Fruit fly (Drosophila melanogaster) whole organism, embryonic: ENCODE measurements around the gene CG32040.

Experiments
- Bgb ChIP-seq: fragments of 200-800 bp; sonication (Bioruptor generic); IDR thresholded peaks from 2 replicates; pipeline ENCODE4 v1.3.6; 2022; ENCODE audit warnings: missing biosample characterization, missing genetic modification characterization; ENCODE audit not compliant: partially characterized antibody
- CG12299 ChIP-seq: fragments of 200-800 bp; sonication (Bioruptor generic); optimal IDR thresholded peaks from 2 replicates; lab custom pipeline; 2018; ENCODE audit warnings: missing biosample characterization, mild to moderate bottlenecking, missing genetic modification characterization
- CG13296 ChIP-seq: fragments of 200-800 bp; sonication (Bioruptor generic); optimal IDR thresholded peaks from 3 replicates; lab custom pipeline; 2018; ENCODE audit warnings: missing biosample characterization, mild to moderate bottlenecking, missing genetic modification characterization
- CG17385 ChIP-seq: fragments of 200-800 bp; sonication (Bioruptor generic); optimal IDR thresholded peaks from 3 replicates; lab custom pipeline; 2018; ENCODE audit warnings: missing biosample characterization, mild to moderate bottlenecking, missing genetic modification characterization
- CG18476 ChIP-seq: fragments of 200-800 bp; sonication (Bioruptor generic); optimal IDR thresholded peaks from 2 replicates; lab custom pipeline; 2016; ENCODE audit warnings: missing biosample characterization, mild to moderate bottlenecking, missing genetic modification characterization
- CG18764 ChIP-seq: fragments of 200-800 bp; sonication (Bioruptor generic); optimal IDR thresholded peaks from 3 replicates; lab custom pipeline; 2016; ENCODE audit warnings: missing biosample characterization, missing genetic modification characterization
- CG30403 ChIP-seq: fragments of 200-800 bp; sonication (Bioruptor generic); optimal IDR thresholded peaks from 3 replicates; lab custom pipeline; 2016; ENCODE audit warnings: missing biosample characterization, missing genetic modification characterization
- CG32532 ChIP-seq: fragments of 200-800 bp; sonication (Bioruptor generic); IDR thresholded peaks from 2 replicates; pipeline ENCODE4 v1.3.6; 2022; ENCODE audit warnings: missing biosample characterization, missing genetic modification characterization
- CG34224 ChIP-seq: fragments of 200-800 bp; sonication (Bioruptor generic); IDR thresholded peaks from 3 replicates; pipeline ENCODE4 v1.3.6; 2022; ENCODE audit warnings: missing biosample characterization, missing genetic modification characterization; ENCODE audit not compliant: partially characterized antibody
- CG34422 ChIP-seq: fragments of 200-800 bp; sonication (Bioruptor generic); IDR thresholded peaks from 3 replicates; pipeline ENCODE4 v1.3.6; 2022; ENCODE audit warnings: missing biosample characterization, missing genetic modification characterization
- CG3838 ChIP-seq: fragments of 200-800 bp; sonication (Bioruptor generic); optimal IDR thresholded peaks from 3 replicates; lab custom pipeline; 2016; ENCODE audit warnings: missing biosample characterization, missing genetic modification characterization
- CG6813 ChIP-seq: fragments of 200-800 bp; sonication (Bioruptor generic); optimal IDR thresholded peaks from 2 replicates; lab custom pipeline; 2017; ENCODE audit warnings: missing biosample characterization, missing genetic modification characterization, mild to moderate bottlenecking, moderate library complexity, missing genetic modification reagents
- CG6854 ChIP-seq: fragments of 200-800 bp; sonication (Bioruptor generic); optimal IDR thresholded peaks from 3 replicates; lab custom pipeline; 2017; ENCODE audit warnings: missing biosample characterization, mild to moderate bottlenecking, missing genetic modification characterization
- CG8388 ChIP-seq: fragments of 200-800 bp; sonication (Bioruptor generic); optimal IDR thresholded peaks from 2 replicates; lab custom pipeline; 2019; ENCODE audit warnings: missing biosample characterization, mild to moderate bottlenecking, missing genetic modification characterization, moderate library complexity
- CG8944 ChIP-seq: fragments of 200-800 bp; sonication (Bioruptor generic); optimal IDR thresholded peaks from 3 replicates; lab custom pipeline; 2016; ENCODE audit warnings: missing biosample characterization, missing genetic modification characterization
- H15 ChIP-seq: fragments of 200-800 bp; sonication (Bioruptor generic); IDR thresholded peaks from 3 replicates; pipeline ENCODE4 v1.3.6; 2022; ENCODE audit warnings: missing biosample characterization, missing genetic modification characterization
- HLH3B ChIP-seq: fragments of 200-800 bp; sonication (Bioruptor generic); IDR thresholded peaks from 2 replicates; pipeline ENCODE4 v1.3.6; 2022; ENCODE audit warnings: missing biosample characterization, missing genetic modification characterization
- HLH4C ChIP-seq: fragments of 200-800 bp; sonication (Bioruptor generic); IDR thresholded peaks from 3 replicates; pipeline ENCODE4 v1.3.6; 2022; ENCODE audit warnings: missing biosample characterization, missing genetic modification characterization; ENCODE audit not compliant: partially characterized antibody
- MTF-1 ChIP-seq: fragments of 200-800 bp; sonication (Bioruptor generic); optimal IDR thresholded peaks from 2 replicates; lab custom pipeline; 2018; ENCODE audit warnings: missing biosample characterization, mild to moderate bottlenecking, missing genetic modification characterization, borderline replicate concordance
- Med ChIP-seq: fragments of 200-800 bp; sonication (Bioruptor generic); peaks from one replicate; lab custom pipeline; 2016; ENCODE audit warnings: missing biosample characterization, missing genetic modification characterization, mild to moderate bottlenecking, inconsistent platforms, moderate library complexity
- Nf-YA ChIP-seq: fragments of 200-800 bp; sonication (Bioruptor generic); IDR thresholded peaks from 2 replicates; pipeline ENCODE4 v1.3.6; 2022; ENCODE audit warnings: missing biosample characterization, missing genetic modification characterization
- Ptx1 ChIP-seq: fragments of 200-800 bp; sonication (Bioruptor generic); IDR thresholded peaks from 2 replicates; pipeline ENCODE4 v1.3.6; 2022; ENCODE audit warnings: missing biosample characterization, missing genetic modification characterization
- Scr ChIP-seq: fragments of 200-800 bp; sonication (Bioruptor generic); IDR thresholded peaks from 2 replicates; pipeline ENCODE4 v1.3.6; 2022; ENCODE audit warnings: missing biosample characterization, missing genetic modification characterization; ENCODE audit not compliant: partially characterized antibody
- Sox100B ChIP-seq: fragments of 200-800 bp; sonication (Bioruptor generic); optimal IDR thresholded peaks from 3 replicates; lab custom pipeline; 2018; ENCODE audit warnings: missing biosample characterization, mild to moderate bottlenecking, missing genetic modification characterization
- Usf ChIP-seq: fragments of 200-800 bp; sonication (Bioruptor generic); optimal IDR thresholded peaks from 2 replicates; lab custom pipeline; 2017; ENCODE audit warnings: missing genotype, missing biosample characterization, missing genetic modification characterization
- Xrp1 ChIP-seq: fragments of 200-800 bp; sonication (Bioruptor generic); IDR thresholded peaks from 2 replicates; pipeline ENCODE4 v1.3.6; 2022; ENCODE audit warnings: missing biosample characterization, missing genetic modification characterization
- YL-1 ChIP-seq: fragments of 200-800 bp; sonication (Bioruptor generic); optimal IDR thresholded peaks from 3 replicates; lab custom pipeline; 2017; ENCODE audit warnings: missing biosample characterization, mild to moderate bottlenecking, missing genetic modification characterization
- ash1 ChIP-seq: fragments of 200-800 bp; sonication (Bioruptor generic); optimal IDR thresholded peaks from 2 replicates; lab custom pipeline; 2018; ENCODE audit warnings: missing biosample characterization, mild to moderate bottlenecking, missing genetic modification characterization
- ci ChIP-seq: fragments of 200-800 bp; sonication (Bioruptor generic); IDR thresholded peaks from 3 replicates; pipeline ENCODE4 v1.3.6; 2022; ENCODE audit warnings: missing biosample characterization, missing genetic modification characterization
- da ChIP-seq: fragments of 200-800 bp; sonication (Bioruptor generic); optimal IDR thresholded peaks from 2 replicates; lab custom pipeline; 2016; ENCODE audit warnings: missing biosample characterization, missing genetic modification characterization
- disco-r ChIP-seq: fragments of 200-800 bp; sonication (Bioruptor generic); optimal IDR thresholded peaks from 2 replicates; lab custom pipeline; 2016; ENCODE audit warnings: missing biosample characterization, missing genetic modification characterization
- dm ChIP-seq: fragments of 200-800 bp; sonication (Bioruptor generic); optimal IDR thresholded peaks from 3 replicates; lab custom pipeline; 2016; ENCODE audit warnings: missing biosample characterization, missing genetic modification characterization
- dmrt99B ChIP-seq: fragments of 200-800 bp; sonication (Bioruptor generic); optimal IDR thresholded peaks from 2 replicates; lab custom pipeline; 2018; ENCODE audit warnings: missing biosample characterization, mild to moderate bottlenecking, missing genetic modification characterization, moderate library complexity
- dpn ChIP-seq, 2 experiments: fragments of 200-800 bp; sonication (Bioruptor generic); optimal IDR thresholded peaks; 3 replicates each; lab custom pipeline; 2016; ENCODE audit warnings: missing biosample characterization in 2 of 2, missing genetic modification characterization in 2 of 2
- esg ChIP-seq: fragments of 200-800 bp; sonication (Bioruptor generic); conservative IDR thresholded peaks from 2 replicates; pipeline ENCODE4 v1.3.6; 2022; ENCODE audit warnings: missing biosample characterization, missing genetic modification characterization
- eve ChIP-seq, 2 experiments: fragments of >200 bp; optimal IDR thresholded peaks; 2 replicates each; lab custom pipeline; 2017; ENCODE audit warnings: missing biosample characterization in 2 of 2, missing genetic modification characterization in 2 of 2
- eyg ChIP-seq: fragments of 200-800 bp; sonication (Bioruptor generic); optimal IDR thresholded peaks from 3 replicates; lab custom pipeline; 2016; ENCODE audit warnings: missing biosample characterization, missing genetic modification characterization
- gcm ChIP-seq: fragments of 200-800 bp; sonication (Bioruptor generic); optimal IDR thresholded peaks from 2 replicates; lab custom pipeline; 2019; ENCODE audit warnings: missing biosample characterization, mild to moderate bottlenecking, missing genetic modification characterization, moderate library complexity
- gem ChIP-seq: fragments of 200-800 bp; sonication (Bioruptor generic); optimal IDR thresholded peaks from 2 replicates; lab custom pipeline; 2019; ENCODE audit warnings: missing biosample characterization, mild to moderate bottlenecking, missing genetic modification characterization, moderate library complexity
- gfzf ChIP-seq: fragments of 200-800 bp; sonication (Bioruptor generic); optimal IDR thresholded peaks from 2 replicates; lab custom pipeline; 2016; ENCODE audit warnings: missing biosample characterization, mild to moderate bottlenecking, missing genetic modification characterization, moderate library complexity
- lbe ChIP-seq: fragments of 200-800 bp; sonication (Bioruptor generic); optimal IDR thresholded peaks from 2 replicates; lab custom pipeline; 2016; ENCODE audit warnings: missing biosample characterization, mild to moderate bottlenecking, missing genetic modification characterization
- lola ChIP-seq, 3 experiments: fragments of >200 bp in 2 of 3; fragments of 200-800 bp in 1 of 3; sonication (Bioruptor generic) in 1 of 3; optimal IDR thresholded peaks; 2 replicates each; lab custom pipeline; 2017 to 2019; ENCODE audit warnings: missing biosample characterization in 3 of 3, missing genetic modification characterization in 3 of 3, mild to moderate bottlenecking in 1 of 3, moderate library complexity in 1 of 3
- pan ChIP-seq, 4 experiments: fragments of >200 bp in 3 of 4; fragments of 200-800 bp in 1 of 4; sonication (Bioruptor generic) in 1 of 4; optimal IDR thresholded peaks in 3 of 4; IDR thresholded peaks in 1 of 4; 2 replicates each; pipeline versions ENCODE4 v1.3.6 to Lab custom; 2017 to 2022; ENCODE audit warnings: missing biosample characterization in 2 of 4, missing genetic modification characterization in 2 of 4, mixed read lengths in 1 of 4
- pb ChIP-seq: fragments of 200-800 bp; sonication (Bioruptor generic); optimal IDR thresholded peaks from 3 replicates; lab custom pipeline; 2016; ENCODE audit warnings: missing biosample characterization, missing genetic modification characterization
- pita ChIP-seq: fragments of 200-800 bp; sonication (Bioruptor generic); optimal IDR thresholded peaks from 2 replicates; lab custom pipeline; 2017; ENCODE audit warnings: missing biosample characterization, mild to moderate bottlenecking, missing genetic modification characterization
- rib ChIP-seq: fragments of 200-800 bp; sonication (Bioruptor generic); IDR thresholded peaks from 2 replicates; pipeline ENCODE4 v1.3.6; 2022; ENCODE audit warnings: missing biosample characterization, missing genetic modification characterization
- sens ChIP-seq: fragments of 200-800 bp; sonication (Bioruptor generic); peaks from one replicate; lab custom pipeline; 2016; ENCODE audit warnings: missing biosample characterization, missing genetic modification characterization
- unc-4 ChIP-seq: fragments of 200-800 bp; sonication (Bioruptor generic); IDR thresholded peaks from 2 replicates; pipeline ENCODE4 v1.3.6; 2022; ENCODE audit warnings: missing biosample characterization, missing genetic modification characterization; ENCODE audit not compliant: partially characterized antibody
- zf30C ChIP-seq: fragments of 200-800 bp; sonication (Bioruptor generic); optimal IDR thresholded peaks from 3 replicates; lab custom pipeline; 2018; ENCODE audit warnings: missing biosample characterization, mild to moderate bottlenecking, missing genetic modification characterization

The CG32040 gene

dm6 chr3L:9370907-9371365 is 17.1 kb downstream of the CG32040 start, which contains the start of gene Fdx1 (continued):
- TF ChIP-seq Sox100B (GFP tag; lab: Kevin White, UChicago): peak; percentile 23
- TF ChIP-seq CG32532: peak; percentile 15; the same call in 1 of the 2 replicates
- peak; percentile 38; the same call in 1 of the 2 replicates for TF ChIP-seq HLH3B
- TF ChIP-seq CG6854 (GFP tag; lab: Kevin White, UChicago): no peak
- no peak for TF ChIP-seq pan (optimal IDR thresholded peaks at IDR 0.05; lab: Kevin White, UChicago)
- TF ChIP-seq pan (GFP tag; optimal IDR thresholded peaks at IDR 0.05 in 1 of 2, IDR thresholded peaks at IDR 0.05 in 1 of 2): peak in 1 of 2 experiments; percentile 15
- peak; percentile 73 for TF ChIP-seq HLH4C (GFP tag; lab: Robert Waterston, UW)
- peak; percentile 7 for TF ChIP-seq CG12299
- no peak for TF ChIP-seq zf30C (GFP tag; lab: Kevin White, UChicago)
- no peak for TF ChIP-seq CG8944 (GFP tag; lab: Kevin White, UChicago)
- no peak for TF ChIP-seq eve (GFP tag; optimal IDR thresholded peaks at IDR 0.05; lab: Kevin White, UChicago)
- TF ChIP-seq Bgb (GFP tag; lab: Robert Waterston, UW): peak; percentile 33; the same call in 1 of the 2 replicates
- TF ChIP-seq dmrt99B (tag; lab: Kevin White, UChicago): no peak
- TF ChIP-seq MTF-1 (GFP tag; lab: Kevin White, UChicago): no peak
- TF ChIP-seq esg (GFP tag; lab: Robert Waterston, UW): peak; percentile 21; the same call in 1 of the 2 replicates
- TF ChIP-seq disco-r (GFP tag; lab: Kevin White, UChicago): no peak
- peak; percentile 22 for TF ChIP-seq gcm (GFP tag; lab: Kevin White, UChicago)
- TF ChIP-seq CG3838: no peak
- peak; percentile 59; the same call in 1 of the 2 replicates for TF ChIP-seq Xrp1 (GFP tag; lab: Robert Waterston, UW)
- peak; percentile 47; the same call in 2 of the 3 replicates for TF ChIP-seq CG34224 (GFP tag; lab: Robert Waterston, UW)
- no peak for TF ChIP-seq da (GFP tag; lab: Kevin White, UChicago)
- peak; percentile 70 for TF ChIP-seq unc-4 (GFP tag; lab: Robert Waterston, UW)
- TF ChIP-seq Ptx1 (GFP tag; lab: Robert Waterston, UW): peak; percentile 60
- peak; percentile 58; the same call in 1 of the 3 replicates for TF ChIP-seq CG34422
- TF ChIP-seq gfzf: no peak
- TF ChIP-seq CG17385 (GFP tag; lab: Kevin White, UChicago): peak; percentile 28
- peak; percentile 66 for TF ChIP-seq Med (GFP tag; lab: Kevin White, UChicago)
- TF ChIP-seq gem: peak; percentile 67
- TF ChIP-seq CG30403 (GFP tag; lab: Kevin White, UChicago): peak; percentile 71
- TF ChIP-seq dm: no peak
- TF ChIP-seq dpn (GFP tag; optimal IDR thresholded peaks at IDR 0.05; lab: Kevin White, UChicago): peak in 1 of 2 experiments; percentile 59
- peak; percentile 75 for TF ChIP-seq sens (GFP tag; lab: Kevin White, UChicago)
- peak; percentile 1 for TF ChIP-seq YL-1 (GFP tag; lab: Kevin White, UChicago)
- TF ChIP-seq CG6813 (GFP tag; lab: Kevin White, UChicago): no peak
- 0 out of 3 replicates have a peak, but pooled peaks have one; percentile 41 for TF ChIP-seq H15 (GFP tag; lab: Robert Waterston, UW)
- peak; percentile 48 for TF ChIP-seq CG13296 (GFP tag; lab: Kevin White, UChicago)
- TF ChIP-seq CG18476: peak; percentile 30
- peak; percentile 40 for TF ChIP-seq CG8388 (GFP tag; lab: Kevin White, UChicago)
- no peak for TF ChIP-seq Nf-YA (GFP tag; lab: Robert Waterston, UW)
- no peak for TF ChIP-seq eyg (GFP tag; lab: Kevin White, UChicago)
- no peak for TF ChIP-seq Usf (GFP tag; lab: Kevin White, UChicago)
- TF ChIP-seq pb: no peak
- TF ChIP-seq Scr: peak; percentile 68
- no peak for TF ChIP-seq pita
- no peak for TF ChIP-seq ash1 (GFP tag; lab: Kevin White, UChicago)
- peak; percentile 31; the same call in 1 of the 3 replicates for TF ChIP-seq ci (GFP tag; lab: Robert Waterston, UW)
- TF ChIP-seq lola (GFP tag; optimal IDR thresholded peaks at IDR 0.05; lab: Kevin White, UChicago): peak in 1 of 3 experiments; percentile 14
- TF ChIP-seq lbe (GFP tag; lab: Kevin White, UChicago): peak; percentile 43
- no peak for TF ChIP-seq rib
- peak; percentile 21 for TF ChIP-seq CG18764 (GFP tag; lab: Kevin White, UChicago)
